Fruit fly (Drosophila melanogaster): Measurements from ENCODE around the gene Myo31DF.

Gene Myo31DF

dm6 chr2L:10543992-10544391 is 37.4 kb upstream of the Myo31DF start:
- TF ChIP-seq Pif1B (GFP tag; optimal IDR thresholded peaks at IDR 0.05): no peak
- no peak for TF ChIP-seq fd96Ca (GFP tag; IDR thresholded peaks at IDR 0.05)
- no peak for TF ChIP-seq CG32121 (GFP tag; IDR thresholded peaks at IDR 0.05)
- TF ChIP-seq CG10348 (GFP tag; IDR thresholded peaks at IDR 0.05): no peak
- no peak for TF ChIP-seq Snoo (tag; optimal IDR thresholded peaks at IDR 0.05)
- TF ChIP-seq CG12605 (GFP tag; IDR thresholded peaks at IDR 0.05): no peak
- TF ChIP-seq EcR (GFP tag; optimal IDR thresholded peaks at IDR 0.05): no peak
- no peak for TF ChIP-seq CG4496 (GFP tag; IDR thresholded peaks at IDR 0.05)
- no peak for TF ChIP-seq CG15710 (tag; optimal IDR thresholded peaks at IDR 0.05)
- no peak for TF ChIP-seq CG34367 (tag; optimal IDR thresholded peaks at IDR 0.05)
- no peak for TF ChIP-seq D1 (tag; optimal IDR thresholded peaks at IDR 0.05)
- no peak for TF ChIP-seq CG8159 (tag; optimal IDR thresholded peaks at IDR 0.05)
- no peak for TF ChIP-seq CG8301 (tag; optimal IDR thresholded peaks at IDR 0.05)
- TF ChIP-seq CG9948 (tag; optimal IDR thresholded peaks at IDR 0.05): no peak
- no peak for TF ChIP-seq gl (tag; optimal IDR thresholded peaks at IDR 0.05)
- TF ChIP-seq CG17806 (tag; optimal IDR thresholded peaks at IDR 0.05): no peak

dm6 chr2L:10543048-10543752 is 36.6 kb upstream of the Myo31DF start:
- TF ChIP-seq D1 (tag; optimal IDR thresholded peaks at IDR 0.05) (no peak), CG8159 (tag; optimal IDR thresholded peaks at IDR 0.05) (peak; percentile 23), CG17806 (tag; optimal IDR thresholded peaks at IDR 0.05) (no peak), CG32121 (GFP tag; IDR thresholded peaks at IDR 0.05) (no peak), CG15710 (tag; optimal IDR thresholded peaks at IDR 0.05) (no peak)

- no peak for TF ChIP-seq CG9948 (tag; optimal IDR thresholded peaks at IDR 0.05)
- TF ChIP-seq Ets98B (GFP tag; IDR thresholded peaks at IDR 0.05): no peak
- no peak for TF ChIP-seq CG14655 (GFP tag; optimal IDR thresholded peaks at IDR 0.05)
- TF ChIP-seq CG8301 (tag; optimal IDR thresholded peaks at IDR 0.05): no peak
- TF ChIP-seq CG13204 (GFP tag; optimal IDR thresholded peaks at IDR 0.05): no peak
- TF ChIP-seq Snoo (tag; optimal IDR thresholded peaks at IDR 0.05): no peak
- no peak for TF ChIP-seq CG17806 (tag; optimal IDR thresholded peaks at IDR 0.05)
- no peak for TF ChIP-seq CG32121 (GFP tag; IDR thresholded peaks at IDR 0.05)
- TF ChIP-seq Pif1A (GFP tag; optimal IDR thresholded peaks at IDR 0.05): no peak
- no peak for TF ChIP-seq EcR (GFP tag; optimal IDR thresholded peaks at IDR 0.05)
- no peak for TF ChIP-seq rn (GFP tag; IDR thresholded peaks at IDR 0.05)
These were observed 32.8 kb upstream of the Myo31DF start for dm6 chr2L:10539360-10539759.

- TF ChIP-seq CG13204 (GFP tag; optimal IDR thresholded peaks at IDR 0.05) (no peak), CG17806 (tag; optimal IDR thresholded peaks at IDR 0.05) (no peak), fd96Ca (GFP tag; IDR thresholded peaks at IDR 0.05) (no peak), CG15710 (tag; optimal IDR thresholded peaks at IDR 0.05) (no peak), CG12605 (GFP tag; IDR thresholded peaks at IDR 0.05) (no peak), Ets98B (GFP tag; IDR thresholded peaks at IDR 0.05) (no peak), gl (tag; optimal IDR thresholded peaks at IDR 0.05) (no peak), CG9948 (tag; optimal IDR thresholded peaks at IDR 0.05) (no peak), Pif1A (GFP tag; optimal IDR thresholded peaks at IDR 0.05) (no peak), CG14655 (GFP tag; optimal IDR thresholded peaks at IDR 0.05) (no peak), Snoo (tag; optimal IDR thresholded peaks at IDR 0.05) (no peak), rn (GFP tag; IDR thresholded peaks at IDR 0.05) (no peak)
These were observed 27.4 kb upstream of the Myo31DF start, which contains the start of gene CG18302 for dm6 chr2L:10534022-10534421. CG18302 (plus strand) TSS chr2L:10534322.

- TF ChIP-seq rn (GFP tag; IDR thresholded peaks at IDR 0.05) (no peak), gl (tag; optimal IDR thresholded peaks at IDR 0.05) (no peak), CG8159 (tag; optimal IDR thresholded peaks at IDR 0.05) (no peak), CG12605 (GFP tag; IDR thresholded peaks at IDR 0.05) (no peak)
These were observed 24.9 kb upstream of the Myo31DF start, which contains the start of gene CG18301 for dm6 chr2L:10531521-10531920. CG18301 (plus strand) TSS chr2L:10531821.

- TF ChIP-seq Snoo (tag; optimal IDR thresholded peaks at IDR 0.05) (no peak), CG8159 (tag; optimal IDR thresholded peaks at IDR 0.05) (no peak), CG15710 (tag; optimal IDR thresholded peaks at IDR 0.05) (no peak), CG9948 (tag; optimal IDR thresholded peaks at IDR 0.05) (no peak), CG32121 (GFP tag; IDR thresholded peaks at IDR 0.05) (no peak), D1 (tag; optimal IDR thresholded peaks at IDR 0.05) (no peak), Ets98B (GFP tag; IDR thresholded peaks at IDR 0.05) (no peak), CG34367 (tag; optimal IDR thresholded peaks at IDR 0.05) (no peak)
These were observed 23.5 kb upstream of the Myo31DF start for dm6 chr2L:10530089-10530488.

dm6 chr2L:10528984-10529383 is 22.4 kb upstream of the Myo31DF start:
- TF ChIP-seq rn (GFP tag; IDR thresholded peaks at IDR 0.05) (no peak), EcR (GFP tag; optimal IDR thresholded peaks at IDR 0.05) (no peak), CG8159 (tag; optimal IDR thresholded peaks at IDR 0.05) (no peak), CG32121 (GFP tag; IDR thresholded peaks at IDR 0.05) (no peak), CG17806 (tag; optimal IDR thresholded peaks at IDR 0.05) (no peak), CG13204 (GFP tag; optimal IDR thresholded peaks at IDR 0.05) (no peak), gl (tag; optimal IDR thresholded peaks at IDR 0.05) (no peak), CG12605 (GFP tag; IDR thresholded peaks at IDR 0.05) (no peak), CG14655 (GFP tag; optimal IDR thresholded peaks at IDR 0.05) (no peak), CG9948 (tag; optimal IDR thresholded peaks at IDR 0.05) (no peak), CG15710 (tag; optimal IDR thresholded peaks at IDR 0.05) (no peak), CG8301 (tag; optimal IDR thresholded peaks at IDR 0.05) (no peak)
